Fruit fly (Drosophila melanogaster) whole organism, wandering third instar larva: ENCODE measurements around the gene CG13659.

Experiments
- dl ChIP-seq, 2 experiments: fragments of 175-275, 200-275 bp in 1 of 2; fragments of 200-275 bp in 1 of 2; sonication (Bioruptor generic); optimal IDR thresholded peaks; lab custom pipeline; 2018; ENCODE audit warnings: mild to moderate bottlenecking in 2 of 2, missing biosample characterization in 2 of 2, missing genetic modification characterization in 2 of 2, moderate library complexity in 2 of 2; ENCODE audit not compliant: partially characterized antibody in 2 of 2, insufficient read depth in 1 of 2
- fru ChIP-seq: fragments of 200-800 bp; sonication (Bioruptor generic); optimal IDR thresholded peaks from 3 replicates; lab custom pipeline; 2016; ENCODE audit warnings: missing biosample characterization, mild to moderate bottlenecking, missing genetic modification characterization

DNA sequence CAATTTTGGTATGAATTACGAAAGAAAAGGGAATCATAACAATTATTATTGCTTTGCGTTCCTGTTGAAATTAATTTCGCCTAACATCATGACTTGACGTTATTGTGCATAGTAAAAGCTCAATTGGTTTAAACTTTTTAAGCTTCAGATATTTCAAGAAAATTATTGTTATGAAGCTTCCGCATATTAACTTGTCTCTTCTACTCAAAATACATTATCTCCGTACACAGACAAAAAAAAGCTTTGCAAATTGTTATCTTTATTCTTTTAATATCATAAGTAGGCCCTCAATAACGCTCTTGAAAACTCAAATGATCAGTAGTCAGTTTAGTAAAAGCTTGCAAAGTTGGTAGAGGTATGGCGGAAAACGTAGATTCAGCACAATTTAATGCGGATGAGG is 13.6 kb upstream of the CG13659 start, which contains the start of gene CG13658:
- TF ChIP-seq fru (GFP tag; lab: Kevin White, UChicago) (no peak), dl (GFP tag; optimal IDR thresholded peaks at IDR 0.05; lab: Kevin White, UChicago; ENCODE audit: insufficient read depth in 1 of 2, partially characterized antibody in 2 of 2) (no peak)
